Worm (Caenorhabditis elegans): Measurements from ENCODE around the gene K10H10.5.

DNA sequence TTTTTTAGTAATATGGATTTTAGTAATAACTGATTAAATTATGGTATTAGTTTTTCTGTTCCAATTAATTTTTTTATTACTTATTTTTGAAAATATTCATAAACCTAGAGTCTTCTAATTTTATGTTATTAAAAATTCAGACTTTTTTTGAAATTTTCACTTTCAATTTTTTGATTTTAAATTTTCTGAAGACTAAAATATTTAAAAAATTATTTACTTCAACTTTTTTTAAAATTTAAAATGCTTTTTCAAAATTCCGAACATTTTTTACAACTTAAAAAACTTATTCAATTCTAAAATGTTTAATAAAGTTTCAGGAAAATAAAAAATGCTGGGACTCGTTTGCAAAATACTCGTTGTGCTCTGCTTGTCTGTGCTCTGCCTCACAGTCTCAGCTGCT, 49.1 kb downstream of the K10H10.5 start, which contains the start of gene nlp-41:
- TF ChIP-seq pha-4 (tag; optimal IDR thresholded peaks at IDR 0.05) (no peak), ztf-11 (tag; optimal IDR thresholded peaks at IDR 0.05) (no peak), elt-1 (tag; optimal IDR thresholded peaks at IDR 0.05; ENCODE audit: borderline replicate concordance, insufficient read depth) (no peak), blmp-1 (tag; optimal IDR thresholded peaks at IDR 0.05) (no peak), lin-13 (tag; optimal IDR thresholded peaks at IDR 0.05) (no peak), nhr-12 (tag; optimal IDR thresholded peaks at IDR 0.05) (no peak)
